Worm (Caenorhabditis elegans) whole organism, L1 larva: ENCODE measurements around the gene bet-2.
A peak's percentile ranks its signal among the peaks of the same experiment; 100 is the strongest.

ENCODE experiments used
- C04F5.9 ChIP-seq: sonication (generic microtip); optimal IDR thresholded peaks from 2 replicates; lab custom pipeline; 2016; ENCODE audit warnings: missing genetic modification characterization, missing compliant biosample characterization
- C16A3.4 ChIP-seq: fragments of 150-350 bp; optimal IDR thresholded peaks from 2 replicates; lab custom pipeline; 2014; ENCODE audit warnings: missing biosample characterization, missing genetic modification characterization
- F16B12.6 ChIP-seq: fragments of 150-350 bp; optimal IDR thresholded peaks from 2 replicates; lab custom pipeline; 2014; ENCODE audit warnings: missing biosample characterization, missing genetic modification characterization
- aha-1 ChIP-seq: fragments of 150-350 bp; optimal IDR thresholded peaks from 2 replicates; lab custom pipeline; 2014; ENCODE audit warnings: missing biosample characterization, missing genetic modification characterization
- ama-1 ChIP-seq: fragments of 150-350 bp; optimal IDR thresholded peaks from 2 replicates; lab custom pipeline; 2014
- blmp-1 ChIP-seq: fragments of 150-350 bp; optimal IDR thresholded peaks from 2 replicates; lab custom pipeline; 2014; ENCODE audit warnings: missing biosample characterization, missing genetic modification characterization
- ceh-8 ChIP-seq: fragments of 200-800 bp; sonication (Bioruptor generic); optimal IDR thresholded peaks from 2 replicates; lab custom pipeline; 2018; ENCODE audit warnings: mild to moderate bottlenecking, missing genetic modification characterization, moderate library complexity, missing compliant biosample characterization
- ceh-88 ChIP-seq: fragments of 200-800 bp; sonication (Bioruptor generic); IDR thresholded peaks from 2 replicates; pipeline ENCODE4 v1.3.6; 2022; ENCODE audit warnings: missing genetic modification characterization, missing compliant biosample characterization
- ceh-90 ChIP-seq: sonication (generic microtip); optimal IDR thresholded peaks from 2 replicates; lab custom pipeline; 2016; ENCODE audit warnings: missing genetic modification characterization, missing compliant biosample characterization
- dsc-1 ChIP-seq: sonication (generic microtip); optimal IDR thresholded peaks from 2 replicates; lab custom pipeline; 2016; ENCODE audit warnings: mild to moderate bottlenecking, missing genetic modification characterization, missing compliant biosample characterization
- elt-3 ChIP-seq, 6 experiments: fragments of 150-350 bp in 1 of 6; sonication (generic microtip); optimal IDR thresholded peaks; 2 replicates each; lab custom pipeline; 2017 to 2018; ENCODE audit warnings: missing biosample characterization in 6 of 6, missing genetic modification characterization in 6 of 6, inconsistent platforms in 1 of 6
- fkh-10 ChIP-seq: sonication (generic microtip); optimal IDR thresholded peaks from 2 replicates; lab custom pipeline; 2017; ENCODE audit warnings: missing biosample characterization, missing genetic modification reagents, missing genetic modification characterization
- fkh-4 ChIP-seq: sonication (generic microtip); optimal IDR thresholded peaks from 2 replicates; lab custom pipeline; 2016; ENCODE audit warnings: missing compliant biosample characterization, missing genetic modification characterization, borderline replicate concordance
- fos-1 ChIP-seq: fragments of 150-350 bp; optimal IDR thresholded peaks from 2 replicates; lab custom pipeline; 2014; ENCODE audit warnings: missing biosample characterization, missing genetic modification characterization
- hlh-17 ChIP-seq: fragments of 200-800 bp; sonication (Bioruptor generic); optimal IDR thresholded peaks from 2 replicates; lab custom pipeline; 2018; ENCODE audit warnings: missing genetic modification characterization, mild to moderate bottlenecking, missing compliant biosample characterization, moderate library complexity, borderline replicate concordance
- hpl-2 ChIP-seq: fragments of 150-350 bp; optimal IDR thresholded peaks from 2 replicates; lab custom pipeline; 2014; ENCODE audit warnings: missing biosample characterization, missing genetic modification reagents, missing genetic modification characterization
- lin-14 ChIP-seq: fragments of 200-800 bp; sonication (Bioruptor generic); optimal IDR thresholded peaks from 2 replicates; lab custom pipeline; 2018; ENCODE audit warnings: mild to moderate bottlenecking, missing genetic modification characterization, moderate library complexity, missing compliant biosample characterization
- lin-35 ChIP-seq, 2 experiments: fragments of 150-350 bp; optimal IDR thresholded peaks; 2 replicates each; lab custom pipeline; 2014; ENCODE audit warnings: missing biosample characterization in 2 of 2, missing genetic modification characterization in 2 of 2, missing genetic modification reagents in 2 of 2
- lir-3 ChIP-seq: sonication (generic microtip); optimal IDR thresholded peaks from 2 replicates; lab custom pipeline; 2016; ENCODE audit warnings: mild to moderate bottlenecking, missing genetic modification characterization, moderate library complexity, missing compliant biosample characterization; ENCODE audit not compliant: poor library complexity
- mab-9 ChIP-seq: fragments of 200-800 bp; sonication (Bioruptor generic); IDR thresholded peaks from 2 replicates; pipeline ENCODE4 v1.3.6; 2022; ENCODE audit warnings: missing genetic modification reagents, missing genetic modification characterization, missing compliant biosample characterization
- mef-2 ChIP-seq: fragments of 150-350 bp; optimal IDR thresholded peaks from 2 replicates; lab custom pipeline; 2014; ENCODE audit warnings: missing biosample characterization, missing genetic modification characterization
- nhr-12 ChIP-seq: sonication (generic microtip); optimal IDR thresholded peaks from 2 replicates; lab custom pipeline; 2017; ENCODE audit warnings: missing biosample characterization, missing genetic modification characterization
- nhr-20 ChIP-seq: sonication (generic microtip); optimal IDR thresholded peaks from 2 replicates; lab custom pipeline; 2016; ENCODE audit warnings: mild to moderate bottlenecking, missing genetic modification characterization, missing compliant biosample characterization
- nhr-237 ChIP-seq: fragments of 150-350 bp; optimal IDR thresholded peaks from 2 replicates; lab custom pipeline; 2014; ENCODE audit warnings: missing biosample characterization, missing genetic modification characterization
- nhr-28 ChIP-seq: fragments of 150-350 bp; optimal IDR thresholded peaks from 2 replicates; lab custom pipeline; 2014; ENCODE audit warnings: missing biosample characterization, missing genetic modification characterization
- nhr-47 ChIP-seq: sonication (generic microtip); optimal IDR thresholded peaks from 2 replicates; lab custom pipeline; 2016; ENCODE audit warnings: mild to moderate bottlenecking, missing genetic modification characterization, moderate library complexity, missing compliant biosample characterization
- nhr-76 ChIP-seq: sonication (generic microtip); optimal IDR thresholded peaks from 2 replicates; lab custom pipeline; 2017; ENCODE audit warnings: missing biosample characterization, missing genetic modification characterization
- nhr-85 ChIP-seq: sonication (generic microtip); peaks from one replicate; lab custom pipeline; 2016; ENCODE audit warnings: missing genetic modification characterization, inconsistent platforms, missing compliant biosample characterization
- nhr-90 ChIP-seq: sonication (generic microtip); optimal IDR thresholded peaks from 2 replicates; lab custom pipeline; 2016; ENCODE audit warnings: mild to moderate bottlenecking, missing genetic modification characterization, missing compliant biosample characterization; ENCODE audit not compliant: poor library complexity
- rnt-1 ChIP-seq: sonication (generic microtip); optimal IDR thresholded peaks from 2 replicates; lab custom pipeline; 2016; ENCODE audit warnings: mild to moderate bottlenecking, missing genetic modification characterization, moderate library complexity, missing compliant biosample characterization
- snu-23 ChIP-seq: sonication (generic microtip); optimal IDR thresholded peaks from 2 replicates; lab custom pipeline; 2016; ENCODE audit warnings: missing genetic modification characterization, missing compliant biosample characterization
- sox-4 ChIP-seq: sonication (generic microtip); optimal IDR thresholded peaks from 2 replicates; lab custom pipeline; 2016; ENCODE audit warnings: missing genetic modification characterization, missing compliant biosample characterization
- sptf-1 ChIP-seq: fragments of 150-350 bp; optimal IDR thresholded peaks from 2 replicates; lab custom pipeline; 2014; ENCODE audit warnings: missing biosample characterization, missing genetic modification characterization
- tlp-1 ChIP-seq: fragments of 150-350 bp; optimal IDR thresholded peaks from 2 replicates; lab custom pipeline; 2014; ENCODE audit warnings: missing biosample characterization, missing genetic modification characterization
- unc-130 ChIP-seq: fragments of 150-350 bp; optimal IDR thresholded peaks from 2 replicates; lab custom pipeline; 2017; ENCODE audit warnings: missing biosample characterization, missing genetic modification characterization, inconsistent platforms
- unc-30 ChIP-seq: sonication (generic microtip); optimal IDR thresholded peaks from 2 replicates; lab custom pipeline; 2017; ENCODE audit warnings: missing biosample characterization, missing genetic modification characterization
- zag-1 ChIP-seq: fragments of 150-350 bp; optimal IDR thresholded peaks from 2 replicates; lab custom pipeline; 2014; ENCODE audit warnings: missing biosample characterization, missing genetic modification characterization
- zip-4 ChIP-seq: fragments of 200-800 bp; sonication (Bioruptor generic); optimal IDR thresholded peaks from 2 replicates; lab custom pipeline; 2018; ENCODE audit warnings: mild to moderate bottlenecking, missing genetic modification characterization, moderate library complexity, missing compliant biosample characterization
- ztf-11 ChIP-seq, 2 experiments: sonication (generic microtip); optimal IDR thresholded peaks; 2 replicates each; lab custom pipeline; 2016 to 2017; ENCODE audit warnings: missing genetic modification characterization in 2 of 2, missing biosample characterization in 1 of 2, missing compliant biosample characterization in 1 of 2
- ztf-4 ChIP-seq: fragments of 150-350 bp; optimal IDR thresholded peaks from 2 replicates; lab custom pipeline; 2014; ENCODE audit warnings: missing biosample characterization, missing genetic modification characterization

bet-2 gene

DNA sequence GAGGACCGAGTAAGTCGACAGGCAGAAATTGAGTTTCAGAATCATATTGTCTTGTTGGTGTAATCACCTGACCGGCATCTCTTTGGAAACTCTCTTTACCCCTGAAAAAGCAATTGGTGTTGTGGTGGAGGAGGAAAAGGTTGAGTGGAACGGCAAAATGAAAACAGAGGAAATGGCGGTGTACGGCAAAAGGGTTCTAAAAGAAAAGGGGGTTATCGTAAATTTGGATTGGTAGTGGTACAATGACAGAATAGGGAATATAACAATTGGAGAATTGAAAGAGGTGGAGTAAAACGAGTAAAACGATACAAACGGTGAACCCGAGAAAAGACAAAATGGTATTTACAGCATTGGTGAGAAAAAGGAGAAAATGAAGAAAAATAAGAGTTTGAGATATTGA is 24.2 kb downstream of the bet-2 start, which contains the start of gene sdn-1:
sdn-1 (minus strand) TSS at position 101 of the 400 bp plus-strand sequence.
- TF ChIP-seq lin-14 (GFP tag; lab: Kevin White, UChicago) (no peak), zip-4 (GFP tag; lab: Kevin White, UChicago) (no peak), nhr-85 (tag; lab: Kevin White, UChicago) (no peak)

DNA sequence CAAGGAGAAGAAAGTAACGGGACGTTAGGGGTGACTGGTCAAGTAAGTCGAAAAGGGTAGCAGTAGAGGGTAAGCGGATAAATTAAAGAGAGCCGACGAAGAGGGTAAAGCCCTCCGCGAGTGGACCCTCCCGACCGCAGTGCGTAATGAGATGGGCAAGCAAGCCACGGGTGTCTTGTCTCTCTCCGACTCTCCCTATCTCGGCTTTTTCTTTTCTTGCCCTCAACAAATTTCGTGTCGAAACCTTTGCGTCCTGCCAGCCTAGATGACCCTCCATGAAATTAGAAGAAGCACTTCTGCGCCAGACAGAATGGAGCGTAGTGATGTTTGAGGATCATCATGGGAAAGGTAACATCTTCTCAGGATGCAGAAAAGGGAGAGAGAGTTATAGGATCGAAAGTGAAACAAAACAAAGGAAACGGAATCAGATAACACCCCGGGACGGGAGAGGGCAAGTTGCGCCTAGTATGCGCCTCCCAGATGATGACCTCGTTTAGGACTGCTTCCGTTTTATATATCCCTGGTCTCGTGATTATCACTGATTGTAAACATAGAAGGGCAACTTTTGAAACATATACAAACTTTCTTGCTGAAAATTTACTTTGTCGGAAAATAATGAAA is 24.8 kb downstream of the bet-2 start:
- TF ChIP-seq ceh-88 (GFP tag; lab: Robert Waterston, UW), result no peak
- no peak for TF ChIP-seq mab-9 (GFP tag; lab: Robert Waterston, UW)
- no peak for TF ChIP-seq aha-1
- TF ChIP-seq fos-1 (tag; lab: Kevin White, UChicago), result no peak
- peak; percentile 10 for TF ChIP-seq unc-130 (tag; lab: Kevin White, UChicago)
- no peak for TF ChIP-seq hpl-2 (GFP tag; lab: Kevin White, UChicago)
- TF ChIP-seq unc-30 (tag; lab: Kevin White, UChicago), result no peak
- peak; percentile 4 for TF ChIP-seq dsc-1
- TF ChIP-seq ceh-90 (tag; lab: Kevin White, UChicago), result no peak
- TF ChIP-seq ztf-4 (tag; lab: Kevin White, UChicago), result peak; percentile 12
- peak; percentile 7 for TF ChIP-seq nhr-47
- TF ChIP-seq blmp-1, result peak; percentile 99
- TF ChIP-seq lin-14 (GFP tag; lab: Kevin White, UChicago), result peak; percentile 14
- TF ChIP-seq elt-3 (tag; optimal IDR thresholded peaks at IDR 0.05; lab: Kevin White, UChicago), result peak in 2 of 6 experiments; percentile 26 to 81
- TF ChIP-seq ztf-11 (tag; optimal IDR thresholded peaks at IDR 0.05; lab: Kevin White, UChicago), result no peak
- peak; percentile 27 for TF ChIP-seq nhr-85 (tag; lab: Kevin White, UChicago)

DNA sequence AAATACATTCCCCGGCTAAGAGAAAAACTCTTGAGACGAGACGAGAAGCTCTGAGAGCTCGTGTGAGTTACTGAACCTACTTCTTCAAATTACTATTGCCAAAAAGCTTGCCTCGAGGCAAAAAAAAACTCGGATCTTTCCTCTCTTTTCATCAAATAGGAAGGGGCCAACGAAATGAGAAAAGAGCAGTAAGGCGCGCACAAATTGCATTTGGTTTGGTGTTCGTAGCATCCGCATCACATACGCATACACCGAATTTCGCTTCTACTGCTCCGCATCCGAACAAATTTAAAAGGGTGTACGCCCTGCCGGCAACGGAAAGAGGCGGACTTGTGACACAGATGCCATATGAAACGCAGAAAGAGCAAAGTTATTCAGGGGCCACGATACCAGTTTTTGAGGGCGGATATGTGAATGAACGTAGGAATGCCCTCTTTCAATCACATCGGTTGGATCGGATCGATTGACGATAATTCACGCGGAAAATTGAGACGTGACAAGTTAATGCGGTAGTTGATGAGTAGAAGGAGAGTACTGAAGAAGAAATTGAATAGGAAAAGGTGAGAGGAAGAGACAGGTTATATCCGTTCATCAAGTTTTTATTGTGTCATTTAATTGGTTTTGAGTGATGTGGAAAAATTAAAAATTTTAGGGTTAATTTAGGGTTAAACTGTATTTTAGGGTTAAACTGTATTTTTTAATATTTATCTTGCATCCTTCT is 25.8 kb downstream of the bet-2 start:
- TF ChIP-seq sptf-1, result no peak
- TF ChIP-seq rnt-1, result peak; percentile 6
- no peak for TF ChIP-seq F16B12.6
- no peak for TF ChIP-seq nhr-76 (tag; lab: Kevin White, UChicago)
- no peak for TF ChIP-seq mef-2 (tag; lab: Kevin White, UChicago)
- no peak for TF ChIP-seq nhr-237 (tag; lab: Kevin White, UChicago)
- no peak for TF ChIP-seq ceh-8 (GFP tag; lab: Kevin White, UChicago)
- no peak for TF ChIP-seq ceh-88 (GFP tag; lab: Robert Waterston, UW)
- TF ChIP-seq lin-35 (GFP tag; optimal IDR thresholded peaks at IDR 0.05; lab: Kevin White, UChicago), result no peak
- peak; percentile 17 for TF ChIP-seq snu-23 (GFP tag; lab: Kevin White, UChicago)
- no peak for TF ChIP-seq lir-3 (tag; lab: Kevin White, UChicago)
- peak; percentile 56 for TF ChIP-seq nhr-85 (tag; lab: Kevin White, UChicago)
- TF ChIP-seq nhr-12, result no peak
- no peak for TF ChIP-seq ztf-11 (tag; optimal IDR thresholded peaks at IDR 0.05; lab: Kevin White, UChicago)
- TF ChIP-seq hlh-17 (GFP tag; lab: Kevin White, UChicago), result no peak
- peak; percentile 17 for TF ChIP-seq nhr-20 (tag; lab: Kevin White, UChicago)
- no peak for TF ChIP-seq ama-1
- TF ChIP-seq blmp-1, result peak; percentile 71
- peak; percentile 95 for TF ChIP-seq fkh-10 (GFP tag; lab: Kevin White, UChicago)
- no peak for TF ChIP-seq ceh-90 (tag; lab: Kevin White, UChicago)
- no peak for TF ChIP-seq C16A3.4 (tag; lab: Kevin White, UChicago)
- no peak for TF ChIP-seq tlp-1 (tag; lab: Kevin White, UChicago)
- TF ChIP-seq lin-14 (GFP tag; lab: Kevin White, UChicago), result peak; percentile 45
- TF ChIP-seq C04F5.9 (tag; lab: Kevin White, UChicago), result no peak
- no peak for TF ChIP-seq zip-4 (GFP tag; lab: Kevin White, UChicago)
- TF ChIP-seq nhr-90, result no peak
- no peak for TF ChIP-seq fkh-4 (tag; lab: Kevin White, UChicago)
- no peak for TF ChIP-seq fos-1 (tag; lab: Kevin White, UChicago)
- TF ChIP-seq nhr-28 (tag; lab: Kevin White, UChicago), result no peak
- no peak for TF ChIP-seq sox-4 (tag; lab: Kevin White, UChicago)
- TF ChIP-seq zag-1 (tag; lab: Kevin White, UChicago), result no peak
